Worm (Caenorhabditis elegans) whole organism, young adult: ENCODE data around the gene epg-9.

Experiments used
- Y56A3A.18 ChIP-seq: fragments of 200-800 bp; sonication (Bioruptor generic); IDR thresholded peaks from 2 replicates; pipeline ENCODE4 v1.3.6; 2022; ENCODE audit warnings: missing genetic modification reagents, missing genetic modification characterization, missing compliant biosample characterization
- atf-7 ChIP-seq: sonication (generic microtip); optimal IDR thresholded peaks from 2 replicates; lab custom pipeline; 2017; ENCODE audit warnings: mild to moderate bottlenecking, missing genetic modification characterization, missing compliant biosample characterization
- lin-54 ChIP-seq: fragments of 200-800 bp; sonication (Bioruptor generic); optimal IDR thresholded peaks from 2 replicates; lab custom pipeline; 2018; ENCODE audit warnings: mild to moderate bottlenecking, missing genetic modification characterization, missing compliant biosample characterization
- snpc-4 ChIP-seq, 5 experiments: fragments of 150-350 bp in 1 of 5; sonication (generic microtip) in 4 of 5; optimal IDR thresholded peaks; 2 replicates each; lab custom pipeline; 2014 to 2018; ENCODE audit warnings: missing genetic modification characterization in 5 of 5, missing biosample characterization in 3 of 5, antibody characterized with exemption in 2 of 5, mild to moderate bottlenecking in 2 of 5, missing compliant biosample characterization in 2 of 5, missing genotype in 2 of 5, moderate library complexity in 2 of 5, missing genetic modification reagents in 1 of 5
- tlf-1 ChIP-seq: fragments of 200-800 bp; sonication (Bioruptor generic); optimal IDR thresholded peaks from 2 replicates; lab custom pipeline; 2018; ENCODE audit warnings: mild to moderate bottlenecking, missing genetic modification characterization, missing compliant biosample characterization

DNA sequence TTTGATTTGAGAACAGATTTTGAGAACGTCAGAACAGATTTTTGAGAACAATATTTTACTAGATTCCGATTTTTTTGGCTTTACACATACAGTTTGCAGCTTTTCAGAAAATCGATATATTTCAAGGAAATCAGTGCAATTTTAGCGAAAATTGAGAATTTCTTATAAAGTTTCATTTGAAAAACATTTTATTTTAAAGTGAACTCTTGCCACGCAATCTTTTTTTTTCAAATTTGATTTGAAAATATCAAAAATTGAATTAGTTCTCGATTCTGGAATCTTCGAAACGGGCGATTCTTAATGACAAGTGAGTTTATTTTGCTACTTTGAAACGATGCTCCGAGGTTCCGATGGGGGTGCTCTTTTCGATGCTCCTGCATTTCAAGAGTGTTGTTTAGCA, 28.8 kb upstream of the epg-9 start, which contains the start of gene Y69A2AR.51:
- TF ChIP-seq lin-54 (GFP tag; lab: Kevin White, UChicago) (no peak), snpc-4 (GFP tag; optimal IDR thresholded peaks at IDR 0.05; lab: Kevin White, UChicago) (no peak), snpc-4 (tag; optimal IDR thresholded peaks at IDR 0.05; lab: Kevin White, UChicago) (no peak), Y56A3A.18 (GFP tag; lab: Robert Waterston, UW) (no peak), tlf-1 (GFP tag; lab: Kevin White, UChicago) (no peak), atf-7 (tag; lab: Kevin White, UChicago) (no peak)
